Fruit fly (Drosophila melanogaster): Measurements from ENCODE around the gene RpL9.

RpL9 gene

dm6 chr2L:11037583-11038517, 33.9 kb upstream of the RpL9 start (continued):
- TF ChIP-seq CG9437 (GFP tag; optimal IDR thresholded peaks at IDR 0.05) (peak; percentile 53), CG7987 (GFP tag; optimal IDR thresholded peaks at IDR 0.05) (no peak), Usf (GFP tag; optimal IDR thresholded peaks at IDR 0.05) (peak; percentile 24), CG8359 (GFP tag; optimal IDR thresholded peaks at IDR 0.05; ENCODE audit: borderline replicate concordance) (no peak), Ets65A (GFP tag) (peak; percentile 67), CG3838 (GFP tag; optimal IDR thresholded peaks at IDR 0.05) (peak; percentile 12), CG32767 (GFP tag; IDR thresholded peaks at IDR 0.05) (peak; percentile 48; the same call in 1 of the 2 replicates), CG17359 (tag; optimal IDR thresholded peaks at IDR 0.05) (peak; percentile 17), CG30403 (GFP tag; optimal IDR thresholded peaks at IDR 0.05) (peak; percentile 81), CG14860 (GFP tag; IDR thresholded peaks at IDR 0.05; ENCODE audit: partially characterized antibody) (no peak), unpg (GFP tag; optimal IDR thresholded peaks at IDR 0.05) (peak; percentile 76), D (optimal IDR thresholded peaks at IDR 0.05) (no peak), D (GFP tag; optimal IDR thresholded peaks at IDR 0.05) (peak; percentile 45), dm (GFP tag; optimal IDR thresholded peaks at IDR 0.05) (no peak), pho (GFP tag; optimal IDR thresholded peaks at IDR 0.05) (peak; percentile 47), CG10209 (GFP tag; optimal IDR thresholded peaks at IDR 0.05) (peak; percentile 48), otp (GFP tag; IDR thresholded peaks at IDR 0.05) (peak; percentile 28; the same call in 1 of the 3 replicates), CG1233 (GFP tag; optimal IDR thresholded peaks at IDR 0.05) (peak; percentile 2), trem (tag; optimal IDR thresholded peaks at IDR 0.05) (peak; percentile 32), CG6689 (GFP tag; IDR thresholded peaks at IDR 0.05) (peak; percentile 52), zf30C (GFP tag; optimal IDR thresholded peaks at IDR 0.05) (no peak), sima (GFP tag; optimal IDR thresholded peaks at IDR 0.05) (no peak), ATbp (GFP tag; optimal IDR thresholded peaks at IDR 0.05) (peak; percentile 21), Meics (GFP tag; optimal IDR thresholded peaks at IDR 0.05) (peak; percentile 52), ci (GFP tag; IDR thresholded peaks at IDR 0.05) (0 out of 3 replicates have a peak, but pooled peaks have one; percentile 45), gem (tag; optimal IDR thresholded peaks at IDR 0.05) (peak; percentile 87), CG17568 (GFP tag; optimal IDR thresholded peaks at IDR 0.05) (peak; percentile 9), schlank (tag; optimal IDR thresholded peaks at IDR 0.05) (no peak), danr (GFP tag; IDR thresholded peaks at IDR 0.05) (no peak), mam (GFP tag; optimal IDR thresholded peaks at IDR 0.05) (peak; percentile 4), pita (GFP tag; optimal IDR thresholded peaks at IDR 0.05) (no peak), vnd (GFP tag; IDR thresholded peaks at IDR 0.05; ENCODE audit: partially characterized antibody) (no peak), CG17912 (GFP tag; optimal IDR thresholded peaks at IDR 0.05) (no peak), bowl (GFP tag; IDR thresholded peaks at IDR 0.05) (no peak), Abd-B (GFP tag; optimal IDR thresholded peaks at IDR 0.05) (no peak), CG32532 (GFP tag; IDR thresholded peaks at IDR 0.05) (0 out of 2 replicates have a peak, but pooled peaks have one; percentile 43), CG18619 (GFP tag; optimal IDR thresholded peaks at IDR 0.05) (peak; percentile 49), CG11696 (GFP tag; IDR thresholded peaks at IDR 0.05) (no peak), CG14965 (GFP tag; optimal IDR thresholded peaks at IDR 0.05; ENCODE audit: borderline replicate concordance) (no peak), CG1603 (tag; optimal IDR thresholded peaks at IDR 0.05) (no peak), D19A (tag; optimal IDR thresholded peaks at IDR 0.05) (peak; percentile 64), Mes4 (GFP tag; optimal IDR thresholded peaks at IDR 0.05) (peak; percentile 62), tio (GFP tag; optimal IDR thresholded peaks at IDR 0.05) (peak; percentile 53), CG15479 (GFP tag; optimal IDR thresholded peaks at IDR 0.05) (no peak), Aef1 (GFP tag; IDR thresholded peaks at IDR 0.05) (peak; percentile 15; the same call in 1 of the 3 replicates), dimm (GFP tag; IDR thresholded peaks at IDR 0.05) (no peak), CG6813 (GFP tag; optimal IDR thresholded peaks at IDR 0.05) (no peak), esg (GFP tag; conservative IDR thresholded peaks at IDR 0.05) (peak; percentile 46; the same call in 1 of the 2 replicates)

All from whole organism, embryonic.